Worm (Caenorhabditis elegans) whole organism, midembryonic: Measurements from ENCODE around the gene pes-5.

Source experiments
- cog-1 ChIP-seq: sonication (generic microtip); optimal IDR thresholded peaks from 2 replicates; lab custom pipeline; 2016; ENCODE audit warnings: missing genetic modification characterization, missing compliant biosample characterization
- flt-1 ChIP-seq: fragments of 200-800 bp; sonication (Bioruptor generic); IDR thresholded peaks from 2 replicates; pipeline ENCODE4 v1.3.6; 2022; ENCODE audit warnings: missing genetic modification characterization, missing compliant biosample characterization
- ref-1 ChIP-seq: fragments of 200-800 bp; sonication (Bioruptor generic); conservative IDR thresholded peaks from 2 replicates; pipeline ENCODE4 v1.3.6; 2022; ENCODE audit warnings: missing genetic modification reagents, missing genetic modification characterization, missing compliant biosample characterization
- ztf-23 ChIP-seq: fragments of 200-800 bp; sonication (Bioruptor generic); IDR thresholded peaks from 2 replicates; pipeline ENCODE4 v1.3.6; 2022; ENCODE audit warnings: missing genetic modification reagents, missing genetic modification characterization, missing compliant biosample characterization

DNA sequence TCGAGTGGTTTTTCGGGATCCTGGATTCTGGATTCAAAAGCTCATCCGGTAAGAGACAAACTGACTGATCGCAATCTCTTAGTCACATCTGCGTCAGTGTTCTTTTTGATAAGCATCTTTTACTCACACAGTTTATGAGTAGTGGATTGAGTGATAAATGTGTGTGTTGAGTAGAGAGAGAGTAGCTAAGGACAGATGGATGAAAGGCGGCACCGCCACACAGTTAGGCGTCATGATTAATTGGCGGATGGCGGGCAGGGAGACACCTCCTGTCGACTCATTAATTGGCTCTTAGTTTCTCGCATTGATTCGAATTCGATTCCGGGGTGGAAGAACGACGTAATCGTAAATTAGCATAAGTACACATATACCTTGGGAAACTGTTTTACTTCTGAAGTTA lies 35.4 kb downstream of the pes-5 start:
- TF ChIP-seq cog-1 (tag; lab: Kevin White, UChicago) (no peak), ztf-23 (no peak), flt-1 (GFP tag; lab: Robert Waterston, UW) (no peak), ref-1 (GFP tag; lab: Robert Waterston, UW) (no peak)
